Worm (Caenorhabditis elegans) whole organism, early embryonic: ENCODE results near the gene grl-10.
A peak's percentile ranks its signal among the peaks of the same experiment; 100 is the strongest.

Experiments
- B0310.2 ChIP-seq: sonication (generic microtip); optimal IDR thresholded peaks from 2 replicates; lab custom pipeline; 2016; ENCODE audit warnings: mild to moderate bottlenecking, missing genetic modification characterization, missing compliant biosample characterization
- F13C5.2 ChIP-seq: sonication (generic microtip); optimal IDR thresholded peaks from 2 replicates; lab custom pipeline; 2017; ENCODE audit warnings: mild to moderate bottlenecking, missing genetic modification characterization, inconsistent platforms, missing compliant biosample characterization
- aly-1 ChIP-seq: sonication (generic microtip); optimal IDR thresholded peaks from 2 replicates; lab custom pipeline; 2016; ENCODE audit warnings: missing genetic modification characterization, missing compliant biosample characterization
- ama-1 ChIP-seq: fragments of 150-350 bp; optimal IDR thresholded peaks from 2 replicates; lab custom pipeline; 2014
- ceh-13 ChIP-seq: fragments of 200-800 bp; sonication (Bioruptor generic); optimal IDR thresholded peaks from 2 replicates; lab custom pipeline; 2018; ENCODE audit warnings: mild to moderate bottlenecking, missing genetic modification characterization, missing compliant biosample characterization
- ceh-36 ChIP-seq: sonication (generic microtip); optimal IDR thresholded peaks from 2 replicates; lab custom pipeline; 2016; ENCODE audit warnings: missing genetic modification characterization, inconsistent platforms, missing compliant biosample characterization
- ets-7 ChIP-seq: sonication (generic microtip); optimal IDR thresholded peaks from 2 replicates; lab custom pipeline; 2016; ENCODE audit warnings: missing genotype, missing genetic modification characterization, missing compliant biosample characterization
- flt-1 ChIP-seq: fragments of 200-800 bp; sonication (Bioruptor generic); IDR thresholded peaks from 2 replicates; pipeline ENCODE4 v1.3.6; 2022; ENCODE audit warnings: missing genetic modification characterization, missing compliant biosample characterization
- hmbx-1 ChIP-seq: sonication (generic microtip); optimal IDR thresholded peaks from 2 replicates; lab custom pipeline; 2016; ENCODE audit warnings: mild to moderate bottlenecking, missing genetic modification characterization, missing compliant biosample characterization
- hmg-4 ChIP-seq: fragments of 200-800 bp; sonication (Bioruptor generic); optimal IDR thresholded peaks from 2 replicates; lab custom pipeline; 2018; ENCODE audit warnings: mild to moderate bottlenecking, missing genetic modification characterization, missing compliant biosample characterization
- hnd-1 ChIP-seq: sonication (generic microtip); optimal IDR thresholded peaks from 2 replicates; lab custom pipeline; 2016; ENCODE audit warnings: missing genetic modification characterization, missing compliant biosample characterization
- pes-1 ChIP-seq: fragments of 200-800 bp; sonication (Bioruptor generic); IDR thresholded peaks from 2 replicates; pipeline ENCODE4 v1.3.6; 2022; ENCODE audit warnings: missing genetic modification reagents, missing genetic modification characterization, missing compliant biosample characterization
- scrt-1 ChIP-seq: fragments of 200-800 bp; sonication (Bioruptor generic); IDR thresholded peaks from 2 replicates; pipeline ENCODE4 v1.3.6; 2022; ENCODE audit warnings: missing genetic modification characterization, missing compliant biosample characterization
- sea-1 ChIP-seq: fragments of 200-800 bp; sonication (Bioruptor generic); conservative IDR thresholded peaks from 2 replicates; pipeline ENCODE4 v1.3.6; 2022; ENCODE audit warnings: missing genetic modification characterization, missing compliant biosample characterization
- tbx-11 ChIP-seq: fragments of 200-800 bp; sonication (Bioruptor generic); IDR thresholded peaks from 2 replicates; pipeline ENCODE4 v1.3.6; 2022; ENCODE audit warnings: missing genetic modification characterization, missing compliant biosample characterization
- tbx-37 ChIP-seq: fragments of 200-800 bp; sonication (Bioruptor generic); conservative IDR thresholded peaks from 2 replicates; pipeline ENCODE4 v1.3.6; 2022; ENCODE audit warnings: missing genetic modification reagents, missing genetic modification characterization, missing compliant biosample characterization
- tra-4 ChIP-seq: sonication (generic microtip); optimal IDR thresholded peaks from 2 replicates; lab custom pipeline; 2017; ENCODE audit warnings: missing genetic modification characterization, missing compliant biosample characterization

grl-10 gene

DNA sequence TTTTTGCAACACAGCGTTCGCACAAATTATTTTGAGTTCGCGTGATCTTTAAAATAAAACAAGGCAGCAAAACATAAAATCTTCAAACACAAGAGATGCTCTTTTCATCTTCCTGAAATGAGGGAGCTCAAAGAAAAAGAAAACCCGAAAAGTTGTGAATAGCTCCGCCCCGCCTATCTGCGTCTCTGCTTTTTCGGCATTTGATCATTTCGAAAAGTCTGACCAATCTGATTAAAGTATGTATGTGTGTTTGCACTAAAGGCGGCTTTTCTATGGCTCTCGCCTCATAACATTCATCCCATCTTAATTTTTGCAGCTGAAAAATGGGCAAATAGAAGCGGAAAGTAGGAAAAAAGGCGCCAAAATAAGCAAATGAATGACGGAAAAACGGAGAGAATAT, 45.2 kb downstream of the grl-10 start:
- no peak for TF ChIP-seq scrt-1 (GFP tag; lab: Robert Waterston, UW)
- no peak for TF ChIP-seq tra-4 (tag; lab: Kevin White, UChicago)
- TF ChIP-seq ama-1 (lab: Kevin White, UChicago), result no peak
- TF ChIP-seq aly-1 (tag; lab: Kevin White, UChicago), result no peak
- TF ChIP-seq ets-7, result no peak
- no peak for TF ChIP-seq tbx-11 (GFP tag; lab: Robert Waterston, UW)
- TF ChIP-seq hmbx-1 (tag; lab: Kevin White, UChicago), result no peak
- no peak for TF ChIP-seq hmg-4
- no peak for TF ChIP-seq ceh-36 (tag; lab: Kevin White, UChicago)
- TF ChIP-seq pes-1 (GFP tag; lab: Robert Waterston, UW), result no peak
- TF ChIP-seq sea-1 (GFP tag; lab: Robert Waterston, UW), result no peak
- TF ChIP-seq ceh-13 (GFP tag; lab: Kevin White, UChicago), result no peak

DNA sequence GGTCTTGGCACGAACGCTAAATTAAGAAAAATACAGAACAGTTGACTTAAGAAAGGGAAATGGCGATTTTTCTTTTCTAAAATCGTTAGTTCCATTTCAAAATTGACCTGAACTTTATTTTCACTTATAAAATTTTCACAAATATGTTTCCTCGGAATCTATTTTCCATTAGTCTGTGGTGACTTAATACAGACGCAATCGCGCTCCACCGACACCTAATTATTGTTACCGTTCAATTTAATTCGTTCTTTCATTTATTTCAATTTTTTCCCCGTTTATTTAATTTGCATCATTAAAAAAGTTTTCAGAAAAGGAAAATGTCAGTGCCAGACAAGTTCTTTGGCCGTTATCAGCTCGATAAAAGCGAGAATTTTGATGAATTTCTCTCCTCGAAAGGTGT, 45.9 kb downstream of the grl-10 start, which contains the start of gene lbp-4:
Gene lbp-4, plus strand, starts transcription at position 309 of the 400 bp plus-strand sequence.
- TF ChIP-seq flt-1 (peak; percentile 4; the same call in 1 of the 2 replicates), ceh-36 (tag; lab: Kevin White, UChicago) (no peak), scrt-1 (GFP tag; lab: Robert Waterston, UW) (no peak), ama-1 (lab: Kevin White, UChicago) (no peak), ets-7 (peak; percentile 3)

DNA sequence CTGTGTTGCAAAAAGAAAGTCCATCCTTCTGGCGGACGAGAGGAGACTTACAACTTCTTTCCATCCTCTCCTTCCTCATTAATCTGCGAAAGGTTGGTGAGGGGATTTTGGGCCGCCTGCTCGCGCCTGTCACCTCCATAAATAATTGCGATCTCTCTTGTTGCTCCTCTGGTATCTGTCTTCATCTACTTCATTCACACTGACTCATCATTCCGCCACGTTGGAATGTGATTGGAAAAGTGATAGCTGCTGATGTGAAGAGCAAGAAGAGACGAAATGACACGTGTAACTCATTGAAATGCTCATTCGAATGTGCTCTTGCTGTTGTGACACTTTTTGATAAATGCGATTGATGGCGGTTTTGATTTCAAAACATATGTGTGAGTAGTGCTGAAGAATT, 48.3 kb downstream of the grl-10 start:
- no peak for TF ChIP-seq pes-1 (GFP tag; lab: Robert Waterston, UW)
- no peak for TF ChIP-seq tbx-11 (GFP tag; lab: Robert Waterston, UW)
- no peak for TF ChIP-seq ceh-36 (tag; lab: Kevin White, UChicago)
- TF ChIP-seq flt-1, result no peak
- TF ChIP-seq ama-1 (lab: Kevin White, UChicago), result no peak
- TF ChIP-seq B0310.2 (tag; lab: Kevin White, UChicago), result no peak
- TF ChIP-seq hmg-4, result no peak
- TF ChIP-seq F13C5.2 (tag; lab: Kevin White, UChicago), result no peak
- no peak for TF ChIP-seq hmbx-1 (tag; lab: Kevin White, UChicago)
- no peak for TF ChIP-seq ets-7
- TF ChIP-seq scrt-1 (GFP tag; lab: Robert Waterston, UW), result no peak
- no peak for TF ChIP-seq aly-1 (tag; lab: Kevin White, UChicago)
- TF ChIP-seq sea-1 (GFP tag; lab: Robert Waterston, UW), result no peak
- TF ChIP-seq tbx-37 (GFP tag; lab: Robert Waterston, UW), result no peak
- TF ChIP-seq tra-4 (tag; lab: Kevin White, UChicago), result no peak
- no peak for TF ChIP-seq hnd-1 (tag; lab: Kevin White, UChicago)
- no peak for TF ChIP-seq ceh-13 (GFP tag; lab: Kevin White, UChicago)

DNA sequence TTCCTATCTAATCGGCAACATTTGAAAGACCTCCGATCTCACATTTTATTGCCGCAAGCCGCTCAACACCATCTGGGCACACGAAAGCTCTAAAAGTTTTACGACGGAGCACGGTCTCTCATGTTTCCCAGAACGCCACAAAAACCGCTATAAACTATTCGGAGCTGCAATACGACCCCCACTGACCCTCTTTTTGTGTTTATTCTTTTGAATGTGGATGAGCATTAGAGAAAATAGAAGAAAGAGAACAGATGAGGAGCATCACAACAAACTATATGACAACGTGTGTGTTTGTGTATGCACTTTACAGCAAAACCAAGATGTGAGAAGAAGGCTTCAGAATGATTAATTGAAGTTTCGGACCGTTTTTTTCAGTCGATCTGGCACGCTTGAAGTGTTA, 49.8 kb downstream of the grl-10 start:
- TF ChIP-seq tra-4 (tag; lab: Kevin White, UChicago) (no peak), scrt-1 (GFP tag; lab: Robert Waterston, UW) (no peak), tbx-37 (GFP tag; lab: Robert Waterston, UW) (no peak), tbx-11 (GFP tag; lab: Robert Waterston, UW) (no peak), pes-1 (GFP tag; lab: Robert Waterston, UW) (no peak), F13C5.2 (tag; lab: Kevin White, UChicago) (no peak), hnd-1 (tag; lab: Kevin White, UChicago) (no peak), flt-1 (no peak), ceh-36 (tag; lab: Kevin White, UChicago) (no peak)
